Worm (Caenorhabditis elegans) whole organism, L3 larva: ENCODE measurements around the gene nlp-24.
A peak's percentile ranks its signal among the peaks of the same experiment; 100 is the strongest.

ENCODE experiments used
- R02D3.7 ChIP-seq: fragments of 150-350 bp; optimal IDR thresholded peaks from 2 replicates; lab custom pipeline; 2014; ENCODE audit warnings: missing biosample characterization, missing genetic modification characterization
- ZK546.5 ChIP-seq: sonication (generic microtip); optimal IDR thresholded peaks from 2 replicates; lab custom pipeline; 2017; ENCODE audit warnings: missing biosample characterization, missing genetic modification characterization
- aly-2 ChIP-seq: fragments of 150-350 bp; optimal IDR thresholded peaks from 2 replicates; lab custom pipeline; 2014; ENCODE audit warnings: missing biosample characterization, missing genetic modification characterization
- ama-1 ChIP-seq: fragments of 150-350 bp; optimal IDR thresholded peaks from 2 replicates; lab custom pipeline; 2018
- ceh-16 ChIP-seq: sonication (generic microtip); optimal IDR thresholded peaks from 2 replicates; lab custom pipeline; 2017; ENCODE audit warnings: missing biosample characterization, missing genetic modification characterization
- ceh-28 ChIP-seq: fragments of 150-350 bp; optimal IDR thresholded peaks from 2 replicates; lab custom pipeline; 2014; ENCODE audit warnings: missing biosample characterization, missing genetic modification reagents, missing genetic modification characterization
- ceh-82 ChIP-seq: fragments of 150-350 bp; optimal IDR thresholded peaks from 2 replicates; lab custom pipeline; 2014; ENCODE audit warnings: missing biosample characterization, missing genetic modification characterization
- ceh-9 ChIP-seq: sonication (generic microtip); optimal IDR thresholded peaks from 2 replicates; lab custom pipeline; 2018; ENCODE audit warnings: missing biosample characterization, missing genetic modification characterization
- daf-12 ChIP-seq: fragments of 150-350 bp; optimal IDR thresholded peaks from 2 replicates; lab custom pipeline; 2014; ENCODE audit warnings: missing biosample characterization, missing genetic modification reagents, missing genetic modification characterization
- egl-27 ChIP-seq: sonication (generic microtip); optimal IDR thresholded peaks from 4 replicates; lab custom pipeline; 2017; ENCODE audit warnings: missing biosample characterization, missing genetic modification reagents, missing genetic modification characterization
- egl-5 ChIP-seq: fragments of 150-350 bp; optimal IDR thresholded peaks from 2 replicates; lab custom pipeline; 2017; ENCODE audit warnings: missing biosample characterization, missing genetic modification reagents, missing genetic modification characterization, inconsistent platforms
- elt-1 ChIP-seq: fragments of 150-350 bp; optimal IDR thresholded peaks from 2 replicates; lab custom pipeline; 2014; ENCODE audit warnings: missing biosample characterization, missing genetic modification characterization
- elt-2 ChIP-seq: sonication (generic microtip); optimal IDR thresholded peaks from 2 replicates; lab custom pipeline; 2016; ENCODE audit warnings: missing genetic modification reagents, mild to moderate bottlenecking, missing genetic modification characterization, missing compliant biosample characterization
- elt-3 ChIP-seq, 3 experiments: fragments of 150-350 bp in 1 of 3; sonication (generic microtip) in 2 of 3; optimal IDR thresholded peaks; 2 replicates in 2 of 3; 4 replicates in 1 of 3; lab custom pipeline; 2014 to 2017; ENCODE audit warnings: missing biosample characterization in 3 of 3, missing genetic modification characterization in 3 of 3
- eor-1 ChIP-seq, 2 experiments: fragments of 150-350 bp; optimal IDR thresholded peaks; 2 replicates each; lab custom pipeline; 2014 to 2018; ENCODE audit warnings: missing biosample characterization in 2 of 2, missing genetic modification characterization in 2 of 2
- fkh-10 ChIP-seq: sonication (generic microtip); optimal IDR thresholded peaks from 2 replicates; lab custom pipeline; 2017; ENCODE audit warnings: missing biosample characterization, missing genetic modification reagents, missing genetic modification characterization
- fkh-2 ChIP-seq: fragments of 150-350 bp; optimal IDR thresholded peaks from 2 replicates; lab custom pipeline; 2014; ENCODE audit warnings: missing biosample characterization, missing genetic modification reagents, missing genetic modification characterization
- fos-1 ChIP-seq: fragments of 150-350 bp; optimal IDR thresholded peaks from 2 replicates; lab custom pipeline; 2014; ENCODE audit warnings: missing biosample characterization, missing genetic modification characterization
- hmg-11 ChIP-seq: sonication (generic microtip); optimal IDR thresholded peaks from 2 replicates; lab custom pipeline; 2016; ENCODE audit warnings: missing genetic modification characterization, missing compliant biosample characterization
- jun-1 ChIP-seq: fragments of 150-350 bp; optimal IDR thresholded peaks from 2 replicates; lab custom pipeline; 2014; ENCODE audit warnings: missing biosample characterization, missing genetic modification reagents, missing genetic modification characterization
- lin-15B ChIP-seq: fragments of 150-350 bp; optimal IDR thresholded peaks from 2 replicates; lab custom pipeline; 2014; ENCODE audit warnings: missing biosample characterization, missing genetic modification characterization
- lin-39 ChIP-seq: fragments of 150-350 bp; optimal IDR thresholded peaks from 2 replicates; lab custom pipeline; 2018; ENCODE audit warnings: missing biosample characterization, missing genetic modification reagents, missing genetic modification characterization
- lsy-12 ChIP-seq: sonication (generic microtip); optimal IDR thresholded peaks from 2 replicates; lab custom pipeline; 2016; ENCODE audit warnings: mild to moderate bottlenecking, missing genetic modification characterization, missing compliant biosample characterization
- mdl-1 ChIP-seq: fragments of 150-350 bp; optimal IDR thresholded peaks from 2 replicates; lab custom pipeline; 2014; ENCODE audit warnings: missing biosample characterization, missing genetic modification characterization
- mml-1 ChIP-seq: fragments of 150-350 bp; sonication (generic microtip); optimal IDR thresholded peaks from 3 replicates; lab custom pipeline; 2014; ENCODE audit warnings: missing biosample characterization, missing genetic modification characterization
- nfya-1 ChIP-seq: sonication (generic microtip); optimal IDR thresholded peaks from 2 replicates; lab custom pipeline; 2017; ENCODE audit warnings: missing genetic modification characterization, mild to moderate bottlenecking, missing compliant biosample characterization, antibody characterized with exemption, moderate library complexity; ENCODE audit not compliant: insufficient read depth
- nhr-11 ChIP-seq: fragments of 150-350 bp; optimal IDR thresholded peaks from 2 replicates; lab custom pipeline; 2014; ENCODE audit warnings: missing biosample characterization, missing genetic modification characterization
- nhr-12 ChIP-seq: fragments of 150-350 bp; optimal IDR thresholded peaks from 2 replicates; lab custom pipeline; 2014; ENCODE audit warnings: missing biosample characterization, missing genetic modification characterization
- nhr-23 ChIP-seq: fragments of 150-350 bp; optimal IDR thresholded peaks from 2 replicates; lab custom pipeline; 2014; ENCODE audit warnings: missing biosample characterization, missing genetic modification reagents, missing genetic modification characterization
- nhr-237 ChIP-seq: fragments of 150-350 bp; optimal IDR thresholded peaks from 2 replicates; lab custom pipeline; 2014; ENCODE audit warnings: missing biosample characterization, missing genetic modification characterization
- nhr-25 ChIP-seq: sonication (generic microtip); optimal IDR thresholded peaks from 2 replicates; lab custom pipeline; 2017; ENCODE audit warnings: missing biosample characterization, missing genetic modification characterization
- nhr-28 ChIP-seq: fragments of 150-350 bp; optimal IDR thresholded peaks from 2 replicates; lab custom pipeline; 2014; ENCODE audit warnings: missing biosample characterization, missing genetic modification characterization
- nhr-43 ChIP-seq: sonication (generic microtip); optimal IDR thresholded peaks from 2 replicates; lab custom pipeline; 2016; ENCODE audit warnings: mild to moderate bottlenecking, missing genetic modification characterization, missing compliant biosample characterization; ENCODE audit not compliant: poor library complexity, severe bottlenecking
- nhr-67 ChIP-seq: fragments of 150-350 bp; optimal IDR thresholded peaks from 2 replicates; lab custom pipeline; 2014; ENCODE audit warnings: missing biosample characterization, missing genetic modification characterization
- nhr-76 ChIP-seq: fragments of 150-350 bp; sonication (generic microtip); optimal IDR thresholded peaks from 5 replicates; lab custom pipeline; 2014; ENCODE audit warnings: missing biosample characterization, missing genetic modification characterization
- nhr-77 ChIP-seq: fragments of 150-350 bp; optimal IDR thresholded peaks from 2 replicates; lab custom pipeline; 2014; ENCODE audit warnings: missing biosample characterization, missing genetic modification characterization
- pha-4 ChIP-seq: fragments of 150-350 bp; optimal IDR thresholded peaks from 2 replicates; lab custom pipeline; 2014; ENCODE audit warnings: missing biosample characterization, missing genetic modification reagents, missing genetic modification characterization
- pqm-1 ChIP-seq: fragments of 150-350 bp; optimal IDR thresholded peaks from 2 replicates; lab custom pipeline; 2017; ENCODE audit warnings: missing biosample characterization, missing genetic modification characterization, inconsistent platforms
- sea-2 ChIP-seq: fragments of 150-350 bp; sonication (generic microtip); optimal IDR thresholded peaks from 4 replicates; lab custom pipeline; 2014; ENCODE audit warnings: missing biosample characterization, missing genetic modification reagents, missing genetic modification characterization
- skn-1 ChIP-seq: fragments of 150-350 bp; optimal IDR thresholded peaks from 2 replicates; lab custom pipeline; 2014; ENCODE audit warnings: missing biosample characterization, missing genetic modification characterization
- snpc-4 ChIP-seq: fragments of 150-350 bp; optimal IDR thresholded peaks from 2 replicates; lab custom pipeline; 2014; ENCODE audit warnings: missing biosample characterization, missing genetic modification characterization
- tbx-2 ChIP-seq: sonication (generic microtip); optimal IDR thresholded peaks from 2 replicates; lab custom pipeline; 2016; ENCODE audit warnings: mild to moderate bottlenecking, missing genetic modification characterization, missing compliant biosample characterization
- unc-39 ChIP-seq: sonication (generic microtip); optimal IDR thresholded peaks from 4 replicates; lab custom pipeline; 2017; ENCODE audit warnings: missing biosample characterization, missing genetic modification characterization
- unc-62 ChIP-seq: fragments of 150-350 bp; sonication (generic microtip); optimal IDR thresholded peaks from 4 replicates; lab custom pipeline; 2014; ENCODE audit warnings: missing biosample characterization, missing genetic modification reagents, missing genetic modification characterization
- zag-1 ChIP-seq: fragments of 150-350 bp; optimal IDR thresholded peaks from 2 replicates; lab custom pipeline; 2014; ENCODE audit warnings: missing biosample characterization, missing genetic modification characterization
- ztf-11 ChIP-seq: fragments of 150-350 bp; optimal IDR thresholded peaks from 2 replicates; lab custom pipeline; 2014; ENCODE audit warnings: missing biosample characterization, missing genetic modification characterization
- ztf-4 ChIP-seq: fragments of 150-350 bp; optimal IDR thresholded peaks from 2 replicates; lab custom pipeline; 2014; ENCODE audit warnings: missing biosample characterization, missing genetic modification characterization

nlp-24 gene

ce11 chrV:11638634-11639117, 22.5 kb downstream of the nlp-24 start:
- TF ChIP-seq lin-39 (tag; lab: Kevin White, UChicago) (peak; percentile 56), nhr-237 (no peak), egl-5 (tag; lab: Kevin White, UChicago) (peak; percentile 75), jun-1 (peak; percentile 38), nfya-1 (tag; lab: Kevin White, UChicago) (peak; percentile 73), pha-4 (tag; lab: Kevin White, UChicago) (peak; percentile 83), ztf-11 (tag; lab: Kevin White, UChicago) (no peak), nhr-11 (peak; percentile 65), snpc-4 (peak; percentile 30), ceh-28 (tag; lab: Kevin White, UChicago) (no peak), mdl-1 (peak; percentile 18), hmg-11 (tag; lab: Kevin White, UChicago) (peak; percentile 6), nhr-77 (tag; lab: Kevin White, UChicago) (no peak), lsy-12 (tag; lab: Kevin White, UChicago) (peak; percentile 51)

DNA sequence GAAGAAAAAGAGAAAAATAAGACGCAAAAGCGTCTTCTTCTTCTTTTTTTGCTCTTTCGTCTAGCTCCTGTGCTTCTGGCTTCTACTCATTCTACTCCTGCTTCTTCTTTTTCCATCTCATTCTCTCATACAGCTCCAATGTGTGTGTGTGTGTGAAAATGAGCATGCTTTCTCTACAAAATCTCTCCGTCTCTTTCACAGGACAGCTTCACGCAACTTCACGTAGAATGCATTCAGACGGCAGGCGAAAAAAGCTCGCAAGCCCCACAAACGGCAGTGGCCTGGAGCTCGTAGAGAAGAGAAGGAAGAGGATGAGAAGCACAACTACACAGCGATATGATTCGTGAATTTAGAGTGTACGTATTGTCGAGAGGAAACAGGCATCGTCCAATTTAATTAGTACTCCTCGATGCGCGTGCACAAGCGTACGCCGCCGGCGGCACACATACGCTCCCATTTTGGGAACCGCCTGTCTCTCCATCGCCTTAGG, 25.2 kb downstream of the nlp-24 start:
- TF ChIP-seq nhr-76 (no peak), ceh-28 (tag; lab: Kevin White, UChicago) (no peak), egl-5 (tag; lab: Kevin White, UChicago) (peak; percentile 16), lin-39 (tag; lab: Kevin White, UChicago) (peak; percentile 56), nhr-237 (no peak), nhr-43 (tag; lab: Kevin White, UChicago) (no peak), fos-1 (tag; lab: Kevin White, UChicago) (no peak), ZK546.5 (no peak), nhr-28 (tag; lab: Kevin White, UChicago) (no peak), mml-1 (tag; lab: Kevin White, UChicago) (no peak), skn-1 (tag; lab: Kevin White, UChicago) (peak; percentile 59), daf-12 (tag; lab: Kevin White, UChicago) (no peak), sea-2 (GFP tag; lab: Kevin White, UChicago) (no peak), ceh-9 (no peak), nhr-25 (tag; lab: Kevin White, UChicago) (no peak), elt-1 (tag; lab: Kevin White, UChicago) (no peak), lin-15B (tag; lab: Kevin White, UChicago) (peak; percentile 36), nhr-77 (tag; lab: Kevin White, UChicago) (no peak), nhr-23 (no peak), elt-2 (tag; lab: Kevin White, UChicago) (no peak), hmg-11 (tag; lab: Kevin White, UChicago) (peak; percentile 27), snpc-4 (peak; percentile 9), ztf-4 (no peak), zag-1 (peak; percentile 14), nhr-11 (peak; percentile 33), nfya-1 (tag; lab: Kevin White, UChicago) (peak; percentile 74), unc-39 (tag; lab: Kevin White, UChicago) (no peak), fkh-2 (no peak), ama-1 (lab: Kevin White, UChicago) (no peak), ztf-11 (tag; lab: Kevin White, UChicago) (no peak), ceh-16 (tag; lab: Kevin White, UChicago) (no peak), tbx-2 (tag; lab: Kevin White, UChicago) (peak; percentile 25), lsy-12 (tag; lab: Kevin White, UChicago) (no peak), ceh-82 (no peak), R02D3.7 (tag; lab: Kevin White, UChicago) (no peak), eor-1 (tag; optimal IDR thresholded peaks at IDR 0.05; lab: Kevin White, UChicago) (no peak), fkh-10 (GFP tag; lab: Kevin White, UChicago) (peak; percentile 77), jun-1 (no peak), aly-2 (no peak), egl-27 (tag; lab: Kevin White, UChicago) (no peak), elt-3 (tag; optimal IDR thresholded peaks at IDR 0.05; lab: Kevin White, UChicago) (no peak), mdl-1 (peak; percentile 54), unc-62 (GFP tag; lab: Kevin White, UChicago) (peak; percentile 5), pqm-1 (tag; lab: Kevin White, UChicago) (no peak), pha-4 (tag; lab: Kevin White, UChicago) (no peak), nhr-67 (tag; lab: Kevin White, UChicago) (no peak), nhr-12 (tag; lab: Kevin White, UChicago) (no peak)
